Fruit fly (Drosophila melanogaster) S2 (cell line): Measurements from ENCODE around the gene tey.

Experiments used
- CG8478 ChIP-seq: fragments of >200 bp; optimal IDR thresholded peaks from 2 replicates; lab custom pipeline; 2018
- CTCF ChIP-seq, 2 experiments: fragments of >200 bp; optimal IDR thresholded peaks; 2 replicates each; lab custom pipeline; 2018

DNA sequence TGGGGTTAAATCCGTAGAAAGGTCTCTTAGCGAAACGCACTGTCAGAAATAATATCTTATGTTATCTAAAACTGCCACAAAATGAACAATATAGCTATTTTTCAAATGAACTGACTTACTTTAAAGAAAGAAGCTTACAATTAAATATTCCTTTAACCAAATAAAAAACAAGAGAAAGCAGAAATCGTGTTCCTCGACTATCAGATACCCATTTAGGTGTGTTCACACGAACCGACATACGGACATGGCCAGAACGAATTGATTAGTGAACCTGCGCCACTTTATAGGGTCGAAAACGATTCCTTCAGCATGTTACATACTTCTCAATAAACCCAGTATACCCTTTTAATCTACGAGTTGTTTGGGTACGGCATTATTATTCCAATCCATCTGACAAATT, 19.6 kb upstream of the tey start:
- no peak for TF ChIP-seq CG8478 (lab: Kevin White, UChicago)
- no peak for TF ChIP-seq CTCF (optimal IDR thresholded peaks at IDR 0.05; lab: Kevin White, UChicago)
